Fruit fly (Drosophila melanogaster) whole organism, embryonic: ENCODE data around the gene COX7AL2.

Source experiments
- Aef1 ChIP-seq: fragments of 200-800 bp; sonication (Bioruptor generic); IDR thresholded peaks from 3 replicates; pipeline ENCODE4 v1.3.6; 2022; ENCODE audit warnings: missing biosample characterization, missing genetic modification characterization
- B-H1 ChIP-seq: fragments of 200-800 bp; sonication (Bioruptor generic); IDR thresholded peaks from 3 replicates; pipeline ENCODE4 v1.3.6; 2022; ENCODE audit warnings: missing biosample characterization, missing genetic modification characterization
- CG12744 ChIP-seq: fragments of 200-800 bp; sonication (Bioruptor generic); optimal IDR thresholded peaks from 2 replicates; lab custom pipeline; 2016; ENCODE audit warnings: missing biosample characterization, missing genetic modification characterization
- CG13287 ChIP-seq: fragments of 200-800 bp; sonication (Bioruptor generic); IDR thresholded peaks from 2 replicates; pipeline ENCODE4 v1.3.6; 2022; ENCODE audit warnings: missing biosample characterization, missing genetic modification characterization; ENCODE audit not compliant: partially characterized antibody
- CG16863 ChIP-seq: fragments of 200-800 bp; sonication (Bioruptor generic); optimal IDR thresholded peaks from 3 replicates; lab custom pipeline; 2016; ENCODE audit warnings: missing biosample characterization, missing genetic modification characterization
- CG18619 ChIP-seq: fragments of 200-800 bp; sonication (Bioruptor generic); optimal IDR thresholded peaks from 3 replicates; lab custom pipeline; 2017; ENCODE audit warnings: missing biosample characterization, mild to moderate bottlenecking, missing genetic modification characterization
- CG5245 ChIP-seq: fragments of 200-800 bp; sonication (Bioruptor generic); optimal IDR thresholded peaks from 3 replicates; lab custom pipeline; 2016; ENCODE audit warnings: missing biosample characterization, missing genetic modification characterization
- Ets97D ChIP-seq: fragments of 200-800 bp; sonication (Bioruptor generic); optimal IDR thresholded peaks from 3 replicates; lab custom pipeline; 2016; ENCODE audit warnings: missing biosample characterization, missing genetic modification characterization
- Gsc ChIP-seq: fragments of 200-800 bp; sonication (Bioruptor generic); IDR thresholded peaks from 2 replicates; pipeline ENCODE4 v1.3.6; 2022; ENCODE audit warnings: missing biosample characterization, missing genetic modification characterization

DNA sequence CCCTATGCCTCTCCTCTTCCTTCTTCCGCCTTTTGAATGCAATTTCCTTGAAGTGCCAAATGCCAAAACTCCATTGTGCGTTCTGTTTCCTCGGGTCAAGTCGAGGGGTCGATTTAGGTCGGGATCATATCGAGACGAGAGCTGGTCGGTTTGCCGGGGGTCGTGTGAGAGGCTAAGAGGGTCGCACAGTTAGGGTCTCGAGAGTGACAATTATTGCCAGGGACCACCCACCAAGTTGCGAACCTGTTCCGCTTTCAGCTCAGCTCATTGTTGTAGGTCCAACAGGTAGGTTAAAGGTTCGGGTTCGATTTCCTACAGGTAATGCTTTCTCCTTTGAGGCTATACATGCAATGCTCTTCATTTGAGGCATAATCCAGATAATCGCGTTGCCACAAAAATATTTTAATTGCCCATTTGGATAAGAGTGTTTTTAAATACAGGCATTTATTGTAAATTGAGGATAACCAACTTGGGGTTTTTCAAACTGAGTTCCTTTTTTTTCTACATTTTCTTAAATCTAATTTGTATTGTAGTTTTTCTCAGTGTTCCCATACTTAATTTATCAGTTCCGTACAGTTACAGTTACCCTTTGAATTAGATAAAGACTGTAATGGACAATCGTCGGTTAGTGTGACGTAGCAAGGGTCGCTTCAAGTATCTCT is 25.1 kb downstream of the COX7AL2 start:
- TF ChIP-seq B-H1 (GFP tag; lab: Robert Waterston, UW) (no peak), CG12744 (GFP tag; lab: Kevin White, UChicago) (no peak), Ets97D (GFP tag; lab: Kevin White, UChicago) (no peak), CG16863 (GFP tag; lab: Kevin White, UChicago) (no peak), Aef1 (GFP tag; lab: Robert Waterston, UW) (no peak), Gsc (GFP tag; lab: Robert Waterston, UW) (no peak), CG13287 (GFP tag; lab: Robert Waterston, UW) (no peak), CG5245 (no peak), CG18619 (no peak)
